Worm (Caenorhabditis elegans) whole organism, L3 larva: Measurements from ENCODE around the gene clec-186.
A peak's percentile ranks its signal among the peaks of the same experiment; 100 is the strongest.
"Not testable (repeated sequence)": the region's sequence is repeated elsewhere in the genome, so short reads cannot be mapped to it uniquely, and the experiment has no call there.

Source experiments
- ZK546.5 ChIP-seq: sonication (generic microtip); optimal IDR thresholded peaks from 2 replicates; lab custom pipeline; 2017; ENCODE audit warnings: missing biosample characterization, missing genetic modification characterization
- aly-2 ChIP-seq: fragments of 150-350 bp; optimal IDR thresholded peaks from 2 replicates; lab custom pipeline; 2014; ENCODE audit warnings: missing biosample characterization, missing genetic modification characterization
- daf-12 ChIP-seq: fragments of 150-350 bp; optimal IDR thresholded peaks from 2 replicates; lab custom pipeline; 2014; ENCODE audit warnings: missing biosample characterization, missing genetic modification reagents, missing genetic modification characterization
- egl-27 ChIP-seq: sonication (generic microtip); optimal IDR thresholded peaks from 4 replicates; lab custom pipeline; 2017; ENCODE audit warnings: missing biosample characterization, missing genetic modification reagents, missing genetic modification characterization
- egl-5 ChIP-seq: fragments of 150-350 bp; optimal IDR thresholded peaks from 2 replicates; lab custom pipeline; 2017; ENCODE audit warnings: missing biosample characterization, missing genetic modification reagents, missing genetic modification characterization, inconsistent platforms
- elt-2 ChIP-seq: sonication (generic microtip); optimal IDR thresholded peaks from 2 replicates; lab custom pipeline; 2016; ENCODE audit warnings: missing genetic modification reagents, mild to moderate bottlenecking, missing genetic modification characterization, missing compliant biosample characterization
- eor-1 ChIP-seq, 2 experiments: fragments of 150-350 bp; optimal IDR thresholded peaks; 2 replicates each; lab custom pipeline; 2014 to 2018; ENCODE audit warnings: missing biosample characterization in 2 of 2, missing genetic modification characterization in 2 of 2
- fkh-10 ChIP-seq: sonication (generic microtip); optimal IDR thresholded peaks from 2 replicates; lab custom pipeline; 2017; ENCODE audit warnings: missing biosample characterization, missing genetic modification reagents, missing genetic modification characterization
- fkh-2 ChIP-seq: fragments of 150-350 bp; optimal IDR thresholded peaks from 2 replicates; lab custom pipeline; 2014; ENCODE audit warnings: missing biosample characterization, missing genetic modification reagents, missing genetic modification characterization
- fos-1 ChIP-seq: fragments of 150-350 bp; optimal IDR thresholded peaks from 2 replicates; lab custom pipeline; 2014; ENCODE audit warnings: missing biosample characterization, missing genetic modification characterization
- jun-1 ChIP-seq: fragments of 150-350 bp; optimal IDR thresholded peaks from 2 replicates; lab custom pipeline; 2014; ENCODE audit warnings: missing biosample characterization, missing genetic modification reagents, missing genetic modification characterization
- lin-39 ChIP-seq: fragments of 150-350 bp; optimal IDR thresholded peaks from 2 replicates; lab custom pipeline; 2018; ENCODE audit warnings: missing biosample characterization, missing genetic modification reagents, missing genetic modification characterization
- mdl-1 ChIP-seq: fragments of 150-350 bp; optimal IDR thresholded peaks from 2 replicates; lab custom pipeline; 2014; ENCODE audit warnings: missing biosample characterization, missing genetic modification characterization
- mml-1 ChIP-seq: fragments of 150-350 bp; sonication (generic microtip); optimal IDR thresholded peaks from 3 replicates; lab custom pipeline; 2014; ENCODE audit warnings: missing biosample characterization, missing genetic modification characterization
- nfya-1 ChIP-seq: sonication (generic microtip); optimal IDR thresholded peaks from 2 replicates; lab custom pipeline; 2017; ENCODE audit warnings: missing genetic modification characterization, mild to moderate bottlenecking, missing compliant biosample characterization, antibody characterized with exemption, moderate library complexity; ENCODE audit not compliant: insufficient read depth
- nhr-11 ChIP-seq: fragments of 150-350 bp; optimal IDR thresholded peaks from 2 replicates; lab custom pipeline; 2014; ENCODE audit warnings: missing biosample characterization, missing genetic modification characterization
- nhr-12 ChIP-seq: fragments of 150-350 bp; optimal IDR thresholded peaks from 2 replicates; lab custom pipeline; 2014; ENCODE audit warnings: missing biosample characterization, missing genetic modification characterization
- nhr-237 ChIP-seq: fragments of 150-350 bp; optimal IDR thresholded peaks from 2 replicates; lab custom pipeline; 2014; ENCODE audit warnings: missing biosample characterization, missing genetic modification characterization
- nhr-43 ChIP-seq: sonication (generic microtip); optimal IDR thresholded peaks from 2 replicates; lab custom pipeline; 2016; ENCODE audit warnings: mild to moderate bottlenecking, missing genetic modification characterization, missing compliant biosample characterization; ENCODE audit not compliant: poor library complexity, severe bottlenecking
- nhr-76 ChIP-seq: fragments of 150-350 bp; sonication (generic microtip); optimal IDR thresholded peaks from 5 replicates; lab custom pipeline; 2014; ENCODE audit warnings: missing biosample characterization, missing genetic modification characterization
- nhr-77 ChIP-seq: fragments of 150-350 bp; optimal IDR thresholded peaks from 2 replicates; lab custom pipeline; 2014; ENCODE audit warnings: missing biosample characterization, missing genetic modification characterization
- pha-4 ChIP-seq: fragments of 150-350 bp; optimal IDR thresholded peaks from 2 replicates; lab custom pipeline; 2014; ENCODE audit warnings: missing biosample characterization, missing genetic modification reagents, missing genetic modification characterization
- pqm-1 ChIP-seq: fragments of 150-350 bp; optimal IDR thresholded peaks from 2 replicates; lab custom pipeline; 2017; ENCODE audit warnings: missing biosample characterization, missing genetic modification characterization, inconsistent platforms
- skn-1 ChIP-seq: fragments of 150-350 bp; optimal IDR thresholded peaks from 2 replicates; lab custom pipeline; 2014; ENCODE audit warnings: missing biosample characterization, missing genetic modification characterization
- snpc-4 ChIP-seq: fragments of 150-350 bp; optimal IDR thresholded peaks from 2 replicates; lab custom pipeline; 2014; ENCODE audit warnings: missing biosample characterization, missing genetic modification characterization
- tbx-2 ChIP-seq: sonication (generic microtip); optimal IDR thresholded peaks from 2 replicates; lab custom pipeline; 2016; ENCODE audit warnings: mild to moderate bottlenecking, missing genetic modification characterization, missing compliant biosample characterization
- zag-1 ChIP-seq: fragments of 150-350 bp; optimal IDR thresholded peaks from 2 replicates; lab custom pipeline; 2014; ENCODE audit warnings: missing biosample characterization, missing genetic modification characterization
- ztf-11 ChIP-seq: fragments of 150-350 bp; optimal IDR thresholded peaks from 2 replicates; lab custom pipeline; 2014; ENCODE audit warnings: missing biosample characterization, missing genetic modification characterization
- ztf-4 ChIP-seq: fragments of 150-350 bp; optimal IDR thresholded peaks from 2 replicates; lab custom pipeline; 2014; ENCODE audit warnings: missing biosample characterization, missing genetic modification characterization

The clec-186 gene

ce11 chrIV:12869383-12869782 lies 3.5 kb downstream of the clec-186 start:
- peak; percentile 21 for TF ChIP-seq pqm-1 (tag; lab: Kevin White, UChicago)
- TF ChIP-seq nhr-76 (tag; lab: Kevin White, UChicago) = no peak
- peak; percentile 71 for TF ChIP-seq elt-2 (tag; lab: Kevin White, UChicago)
- TF ChIP-seq fos-1 (tag; lab: Kevin White, UChicago) = no peak
- TF ChIP-seq mdl-1 (tag; lab: Kevin White, UChicago) = no peak
- no peak for TF ChIP-seq fkh-2 (tag; lab: Kevin White, UChicago)
- TF ChIP-seq skn-1 (tag; lab: Kevin White, UChicago) = no peak
- no peak for TF ChIP-seq pha-4
- no peak for TF ChIP-seq tbx-2
- TF ChIP-seq nhr-12 (tag; lab: Kevin White, UChicago) = no peak
- no peak for TF ChIP-seq fkh-10 (GFP tag; lab: Kevin White, UChicago)
- no peak for TF ChIP-seq mml-1 (tag; lab: Kevin White, UChicago)

- TF ChIP-seq pha-4 (no peak), snpc-4 (tag; lab: Kevin White, UChicago) (peak; percentile 31), elt-2 (tag; lab: Kevin White, UChicago) (peak; percentile 19)
These were observed 3.9 kb downstream of the clec-186 start for ce11 chrIV:12869812-12870211.

- TF ChIP-seq eor-1 (tag; optimal IDR thresholded peaks at IDR 0.05; lab: Kevin White, UChicago) (no peak), elt-2 (tag; lab: Kevin White, UChicago) (peak; percentile 10)
These were observed 4.4 kb downstream of the clec-186 start for ce11 chrIV:12870315-12870714.

- TF ChIP-seq nfya-1 (tag; lab: Kevin White, UChicago) = no peak
- no peak for TF ChIP-seq tbx-2
- no peak for TF ChIP-seq daf-12
- no peak for TF ChIP-seq aly-2
- peak; percentile 56 for TF ChIP-seq elt-2 (tag; lab: Kevin White, UChicago)
- TF ChIP-seq fkh-2 (tag; lab: Kevin White, UChicago) = no peak
- peak; percentile 3 for TF ChIP-seq pha-4
- TF ChIP-seq nhr-77 (tag; lab: Kevin White, UChicago) = no peak
These were observed 5.6 kb downstream of the clec-186 start, which contains the start of gene clec-187 for ce11 chrIV:12871445-12871947. Gene clec-187, minus strand, starts transcription at chrIV:12871495.

ce11 chrIV:12875260-12875659 lies 9.4 kb downstream of the clec-186 start, which contains the start of gene ZK896.1:
Gene ZK896.1, minus strand, starts transcription at chrIV:12875360.
- TF ChIP-seq jun-1; zag-1 (tag; lab: Kevin White, UChicago); lin-39 (tag; lab: Kevin White, UChicago): not testable (repeated sequence)

- TF ChIP-seq elt-2 (tag; lab: Kevin White, UChicago) = peak; percentile 62
- no peak for TF ChIP-seq eor-1 (tag; optimal IDR thresholded peaks at IDR 0.05; lab: Kevin White, UChicago)
- peak; percentile 74 for TF ChIP-seq pqm-1 (tag; lab: Kevin White, UChicago)
- TF ChIP-seq, all 47 proteins: peak for 2
These were observed 10.6 kb downstream of the clec-186 start for ce11 chrIV:12876558-12876957.

ce11 chrIV:12879557-12879956 lies 13.6 kb downstream of the clec-186 start, which contains the start of gene ZK896.5:
Gene ZK896.5, minus strand, starts transcription at chrIV:12879645.
- TF ChIP-seq skn-1 (tag; lab: Kevin White, UChicago) (no peak), egl-5 (tag; lab: Kevin White, UChicago) (no peak), pqm-1 (tag; lab: Kevin White, UChicago) (peak; percentile 95), nhr-76 (tag; lab: Kevin White, UChicago) (no peak), ztf-11 (tag; lab: Kevin White, UChicago) (no peak), nhr-237 (tag; lab: Kevin White, UChicago) (no peak), ztf-4 (tag; lab: Kevin White, UChicago) (no peak), tbx-2 (no peak), nhr-11 (tag; lab: Kevin White, UChicago) (no peak), mdl-1 (tag; lab: Kevin White, UChicago) (no peak), ZK546.5 (tag; lab: Kevin White, UChicago) (no peak), egl-27 (no peak), elt-2 (tag; lab: Kevin White, UChicago) (peak; percentile 85), nfya-1 (tag; lab: Kevin White, UChicago) (no peak), pha-4 (peak; percentile 79), nhr-43 (no peak)
